Worm (Caenorhabditis elegans) whole organism, L2 larva: ENCODE data around the gene F29G9.1.

Experiments used
- C34F6.9 ChIP-seq: fragments of 150-350 bp; optimal IDR thresholded peaks from 2 replicates; lab custom pipeline; 2014; ENCODE audit warnings: missing biosample characterization, missing genetic modification characterization
- F13H6.1 ChIP-seq: sonication (generic microtip); optimal IDR thresholded peaks from 2 replicates; lab custom pipeline; 2016; ENCODE audit warnings: missing genetic modification characterization, missing compliant biosample characterization
- ZK546.5 ChIP-seq: sonication (generic microtip); optimal IDR thresholded peaks from 2 replicates; lab custom pipeline; 2017; ENCODE audit warnings: missing biosample characterization, missing genetic modification characterization
- alr-1 ChIP-seq: fragments of 150-350 bp; optimal IDR thresholded peaks from 2 replicates; lab custom pipeline; 2014; ENCODE audit warnings: missing biosample characterization, missing genetic modification characterization
- ama-1 ChIP-seq: fragments of 150-350 bp; optimal IDR thresholded peaks from 2 replicates; lab custom pipeline; 2018; ENCODE audit warnings: inconsistent platforms
- blmp-1 ChIP-seq: sonication (generic microtip); optimal IDR thresholded peaks from 2 replicates; lab custom pipeline; 2017; ENCODE audit warnings: missing genetic modification characterization, mild to moderate bottlenecking, missing compliant biosample characterization, antibody characterized with exemption, moderate library complexity; ENCODE audit not compliant: insufficient read depth
- ceh-16 ChIP-seq: fragments of 150-350 bp; optimal IDR thresholded peaks from 2 replicates; lab custom pipeline; 2014; ENCODE audit warnings: missing biosample characterization, missing genetic modification characterization
- ceh-82 ChIP-seq: fragments of 150-350 bp; optimal IDR thresholded peaks from 2 replicates; lab custom pipeline; 2014; ENCODE audit warnings: missing biosample characterization, missing genetic modification characterization
- crh-2 ChIP-seq: sonication (generic microtip); optimal IDR thresholded peaks from 2 replicates; lab custom pipeline; 2017; ENCODE audit warnings: missing biosample characterization, missing genetic modification characterization
- dmd-4 ChIP-seq: sonication (generic microtip); optimal IDR thresholded peaks from 2 replicates; lab custom pipeline; 2017; ENCODE audit warnings: missing biosample characterization, missing genetic modification characterization
- egl-27 ChIP-seq: sonication (generic microtip); optimal IDR thresholded peaks from 3 replicates; lab custom pipeline; 2017; ENCODE audit warnings: missing biosample characterization, missing genetic modification reagents, missing genetic modification characterization
- elt-3 ChIP-seq: sonication (generic microtip); optimal IDR thresholded peaks from 2 replicates; lab custom pipeline; 2017; ENCODE audit warnings: missing biosample characterization, missing genetic modification characterization
- fos-1 ChIP-seq: fragments of 150-350 bp; optimal IDR thresholded peaks from 2 replicates; lab custom pipeline; 2014; ENCODE audit warnings: missing biosample characterization, missing genetic modification characterization
- lin-11 ChIP-seq: fragments of 150-350 bp; sonication (generic microtip); optimal IDR thresholded peaks from 2 replicates; lab custom pipeline; 2014; ENCODE audit warnings: missing biosample characterization, missing genetic modification characterization, inconsistent platforms, mixed read lengths
- lin-13 ChIP-seq: fragments of 150-350 bp; optimal IDR thresholded peaks from 2 replicates; lab custom pipeline; 2014; ENCODE audit warnings: missing biosample characterization, missing genetic modification reagents, missing genetic modification characterization
- lin-39 ChIP-seq: fragments of 150-350 bp; optimal IDR thresholded peaks from 2 replicates; lab custom pipeline; 2014; ENCODE audit warnings: missing biosample characterization, missing genetic modification reagents, missing genetic modification characterization
- lsy-2 ChIP-seq, 2 experiments: fragments of 150-350 bp in 1 of 2; sonication (generic microtip) in 1 of 2; optimal IDR thresholded peaks; 2 replicates each; lab custom pipeline; 2014 to 2017; ENCODE audit warnings: missing biosample characterization in 2 of 2, missing genetic modification characterization in 2 of 2
- mab-5 ChIP-seq: fragments of 150-350 bp; optimal IDR thresholded peaks from 2 replicates; lab custom pipeline; 2014; ENCODE audit warnings: missing biosample characterization, missing genetic modification characterization
- mdl-1 ChIP-seq, 2 experiments: fragments of 150-350 bp in 1 of 2; sonication (generic microtip) in 1 of 2; optimal IDR thresholded peaks; 2 replicates each; lab custom pipeline; 2017; ENCODE audit warnings: missing biosample characterization in 2 of 2, missing genetic modification characterization in 2 of 2
- nhr-11 ChIP-seq: fragments of 150-350 bp; optimal IDR thresholded peaks from 2 replicates; lab custom pipeline; 2014; ENCODE audit warnings: missing biosample characterization, missing genetic modification characterization
- nhr-129 ChIP-seq: fragments of 150-350 bp; optimal IDR thresholded peaks from 2 replicates; lab custom pipeline; 2014; ENCODE audit warnings: missing biosample characterization, missing genetic modification characterization
- nhr-21 ChIP-seq: fragments of 150-350 bp; optimal IDR thresholded peaks from 2 replicates; lab custom pipeline; 2014; ENCODE audit warnings: missing biosample characterization, missing genetic modification characterization
- nhr-25 ChIP-seq: fragments of 150-350 bp; sonication (generic microtip); optimal IDR thresholded peaks from 3 replicates; lab custom pipeline; 2014; ENCODE audit warnings: missing biosample characterization, missing genetic modification characterization
- nhr-6 ChIP-seq: fragments of 150-350 bp; optimal IDR thresholded peaks from 2 replicates; lab custom pipeline; 2014; ENCODE audit warnings: missing biosample characterization, missing genetic modification characterization
- peb-1 ChIP-seq: fragments of 150-350 bp; optimal IDR thresholded peaks from 2 replicates; lab custom pipeline; 2014; ENCODE audit warnings: missing biosample characterization, missing genetic modification characterization
- sem-4 ChIP-seq: fragments of 150-350 bp; optimal IDR thresholded peaks from 2 replicates; lab custom pipeline; 2014; ENCODE audit warnings: missing biosample characterization, missing genetic modification reagents, missing genetic modification characterization
- skn-1 ChIP-seq: sonication (generic microtip); optimal IDR thresholded peaks from 2 replicates; lab custom pipeline; 2017; ENCODE audit warnings: missing biosample characterization, missing genetic modification characterization
- sma-3 ChIP-seq: sonication (generic microtip); optimal IDR thresholded peaks from 2 replicates; lab custom pipeline; 2016; ENCODE audit warnings: missing genetic modification reagents, missing genetic modification characterization, missing compliant biosample characterization
- sma-9 ChIP-seq, 2 experiments: fragments of 150-350 bp in 1 of 2; sonication (generic microtip) in 1 of 2; optimal IDR thresholded peaks; 2 replicates each; lab custom pipeline; 2014 to 2016; ENCODE audit warnings: missing genetic modification characterization in 2 of 2, mild to moderate bottlenecking in 1 of 2, missing biosample characterization in 1 of 2, missing compliant biosample characterization in 1 of 2, missing genetic modification reagents in 1 of 2, moderate library complexity in 1 of 2
- snpc-4 ChIP-seq: fragments of 150-350 bp; optimal IDR thresholded peaks from 2 replicates; lab custom pipeline; 2014; ENCODE audit warnings: missing biosample characterization, missing genetic modification characterization
- unc-39 ChIP-seq: fragments of 150-350 bp; optimal IDR thresholded peaks from 2 replicates; lab custom pipeline; 2014; ENCODE audit warnings: missing biosample characterization, missing genetic modification characterization
- unc-55 ChIP-seq: fragments of 150-350 bp; sonication (generic microtip); optimal IDR thresholded peaks from 3 replicates; lab custom pipeline; 2014; ENCODE audit warnings: missing biosample characterization, missing genetic modification reagents, missing genetic modification characterization
- unc-62 ChIP-seq: fragments of 150-350 bp; optimal IDR thresholded peaks from 2 replicates; lab custom pipeline; 2014; ENCODE audit warnings: missing biosample characterization, missing genetic modification reagents, missing genetic modification characterization
- zag-1 ChIP-seq: fragments of 150-350 bp; optimal IDR thresholded peaks from 2 replicates; lab custom pipeline; 2014; ENCODE audit warnings: missing biosample characterization, missing genetic modification characterization
- ztf-1 ChIP-seq: fragments of 200-800 bp; sonication (Bioruptor generic); conservative IDR thresholded peaks from 2 replicates; pipeline ENCODE4 v1.3.6; 2022; ENCODE audit warnings: missing genetic modification characterization, missing compliant biosample characterization
- ztf-11 ChIP-seq: sonication (generic microtip); optimal IDR thresholded peaks from 2 replicates; lab custom pipeline; 2017; ENCODE audit warnings: missing biosample characterization, missing genetic modification characterization
- ztf-4 ChIP-seq: fragments of 150-350 bp; optimal IDR thresholded peaks from 2 replicates; lab custom pipeline; 2014; ENCODE audit warnings: missing biosample characterization, missing genetic modification characterization

Gene F29G9.1

ce11 chrV:6018944-6019450, 19.9 kb upstream of the F29G9.1 start, which contains the start of gene picc-1:
TSS of gene picc-1 (plus strand) at chrV:6018994.
- TF ChIP-seq ceh-16 (tag; lab: Kevin White, UChicago) (no peak), lsy-2 (tag; optimal IDR thresholded peaks at IDR 0.05; lab: Kevin White, UChicago) (peak in 1 of 2 experiments; percentile 32), nhr-21 (tag; lab: Kevin White, UChicago) (peak; percentile 28), nhr-25 (tag; lab: Kevin White, UChicago) (peak; percentile 18), lin-39 (no peak)

- no peak for TF ChIP-seq egl-27 (tag; lab: Kevin White, UChicago)
- peak; percentile 51 for TF ChIP-seq nhr-129 (tag; lab: Kevin White, UChicago)
- peak; percentile 46 for TF ChIP-seq nhr-21 (tag; lab: Kevin White, UChicago)
- TF ChIP-seq skn-1 (tag; lab: Kevin White, UChicago): no peak
- TF ChIP-seq unc-62 (GFP tag; lab: Kevin White, UChicago): no peak
- peak; percentile 54 for TF ChIP-seq nhr-25 (tag; lab: Kevin White, UChicago)
- no peak for TF ChIP-seq ztf-11 (tag; lab: Kevin White, UChicago)
- no peak for TF ChIP-seq ceh-82 (tag; lab: Kevin White, UChicago)
Observed at ce11 chrV:6022076-6022475, 16.8 kb upstream of the F29G9.1 start.

- TF ChIP-seq ceh-82 (tag; lab: Kevin White, UChicago) (no peak), mdl-1 (tag; optimal IDR thresholded peaks at IDR 0.05; lab: Kevin White, UChicago) (peak in 1 of 2 experiments; percentile 64), ztf-1 (GFP tag; lab: Robert Waterston, UW) (no peak), snpc-4 (tag; lab: Kevin White, UChicago) (peak; percentile 29), sma-9 (GFP tag; optimal IDR thresholded peaks at IDR 0.05; lab: Kevin White, UChicago) (peak; percentile 84), sma-9 (tag; optimal IDR thresholded peaks at IDR 0.05; lab: Kevin White, UChicago) (no peak), unc-55 (GFP tag; lab: Kevin White, UChicago) (peak; percentile 52), C34F6.9 (tag; lab: Kevin White, UChicago) (peak; percentile 69), zag-1 (peak; percentile 15), nhr-11 (no peak), lsy-2 (tag; optimal IDR thresholded peaks at IDR 0.05; lab: Kevin White, UChicago) (peak in 1 of 2 experiments; percentile 58), sma-3 (GFP tag; lab: Kevin White, UChicago) (no peak), nhr-129 (tag; lab: Kevin White, UChicago) (peak; percentile 38), nhr-6 (tag; lab: Kevin White, UChicago) (peak; percentile 51), lin-13 (GFP tag; lab: Kevin White, UChicago) (peak; percentile 19), crh-2 (peak; percentile 35), egl-27 (tag; lab: Kevin White, UChicago) (peak; percentile 57), skn-1 (tag; lab: Kevin White, UChicago) (no peak), F13H6.1 (tag; lab: Kevin White, UChicago) (peak; percentile 91), ztf-4 (tag; lab: Kevin White, UChicago) (peak; percentile 18), sem-4 (peak; percentile 48)
Observed at ce11 chrV:6030559-6030975, 8.3 kb upstream of the F29G9.1 start.

ce11 chrV:6031585-6031984, 7.3 kb upstream of the F29G9.1 start:
- TF ChIP-seq sma-9 (GFP tag; optimal IDR thresholded peaks at IDR 0.05; lab: Kevin White, UChicago) (peak; percentile 67), sma-9 (tag; optimal IDR thresholded peaks at IDR 0.05; lab: Kevin White, UChicago) (no peak), blmp-1 (tag; lab: Kevin White, UChicago) (no peak), dmd-4 (tag; lab: Kevin White, UChicago) (no peak), peb-1 (tag; lab: Kevin White, UChicago) (no peak), ceh-16 (tag; lab: Kevin White, UChicago) (no peak), elt-3 (tag; lab: Kevin White, UChicago) (no peak), sem-4 (no peak)

ce11 chrV:6033512-6033911, 5.4 kb upstream of the F29G9.1 start:
- TF ChIP-seq dmd-4 (tag; lab: Kevin White, UChicago) (no peak), mab-5 (peak; percentile 53), nhr-21 (tag; lab: Kevin White, UChicago) (no peak), egl-27 (tag; lab: Kevin White, UChicago) (no peak), peb-1 (tag; lab: Kevin White, UChicago) (no peak), zag-1 (peak; percentile 58), skn-1 (tag; lab: Kevin White, UChicago) (no peak), sma-9 (GFP tag; optimal IDR thresholded peaks at IDR 0.05; lab: Kevin White, UChicago) (peak; percentile 1), sma-9 (tag; optimal IDR thresholded peaks at IDR 0.05; lab: Kevin White, UChicago) (no peak), lsy-2 (tag; optimal IDR thresholded peaks at IDR 0.05; lab: Kevin White, UChicago) (peak in 1 of 2 experiments; percentile 51), sem-4 (no peak), crh-2 (peak; percentile 23), nhr-129 (tag; lab: Kevin White, UChicago) (peak; percentile 56), ceh-82 (tag; lab: Kevin White, UChicago) (no peak), fos-1 (no peak), ZK546.5 (tag; lab: Kevin White, UChicago) (no peak), ama-1 (no peak), C34F6.9 (tag; lab: Kevin White, UChicago) (peak; percentile 65), elt-3 (tag; lab: Kevin White, UChicago) (no peak), ceh-16 (tag; lab: Kevin White, UChicago) (no peak), lin-11 (tag; lab: Kevin White, UChicago) (no peak), alr-1 (no peak), snpc-4 (tag; lab: Kevin White, UChicago) (no peak), F13H6.1 (tag; lab: Kevin White, UChicago) (peak; percentile 37), unc-39 (tag; lab: Kevin White, UChicago) (no peak)
